Worm (Caenorhabditis elegans): ENCODE data around the gene Y32G9A.12.

ce11 chrV:1943465-1943864 is 23.5 kb upstream of the Y32G9A.12 start:
- TF ChIP-seq ceh-13 (GFP tag; optimal IDR thresholded peaks at IDR 0.05) (no peak), ceh-36 (tag; optimal IDR thresholded peaks at IDR 0.05) (no peak), sea-1 (GFP tag; conservative IDR thresholded peaks at IDR 0.05) (no peak)
